Fruit fly (Drosophila melanogaster) whole organism, pupa: Measurements from ENCODE around the gene CG10513.

Source experiments
- CG10348 ChIP-seq: fragments of 200-800 bp; sonication (Bioruptor generic); IDR thresholded peaks from 2 replicates; pipeline ENCODE4 v1.3.6; 2022; ENCODE audit warnings: missing biosample characterization, missing genetic modification characterization
- CG12605 ChIP-seq: fragments of 200-800 bp; sonication (Bioruptor generic); IDR thresholded peaks from 2 replicates; pipeline ENCODE4 v1.3.6; 2022; ENCODE audit warnings: missing biosample characterization, missing genetic modification characterization
- CG13204 ChIP-seq: fragments of 200-800 bp; sonication (Bioruptor generic); optimal IDR thresholded peaks from 2 replicates; lab custom pipeline; 2018; ENCODE audit warnings: missing biosample characterization, mild to moderate bottlenecking, missing genetic modification characterization, moderate library complexity
- CG14655 ChIP-seq: fragments of 200-800 bp; sonication (Bioruptor generic); optimal IDR thresholded peaks from 3 replicates; lab custom pipeline; 2017; ENCODE audit warnings: mild to moderate bottlenecking, missing biosample characterization, missing genetic modification reagents, missing genetic modification characterization
- CG15710 ChIP-seq: fragments of 200-800 bp; sonication (Bioruptor generic); optimal IDR thresholded peaks from 2 replicates; lab custom pipeline; 2018; ENCODE audit warnings: missing biosample characterization, mild to moderate bottlenecking, missing genetic modification characterization, moderate library complexity
- CG17806 ChIP-seq: fragments of 200-800 bp; sonication (Bioruptor generic); optimal IDR thresholded peaks from 2 replicates; lab custom pipeline; 2018; ENCODE audit warnings: missing biosample characterization, mild to moderate bottlenecking, missing genetic modification characterization, moderate library complexity
- CG32121 ChIP-seq: fragments of 200-800 bp; sonication (Bioruptor generic); IDR thresholded peaks from 2 replicates; pipeline ENCODE4 v1.3.6; 2022; ENCODE audit warnings: missing biosample characterization, missing genetic modification characterization
- CG34367 ChIP-seq: fragments of 200-800 bp; sonication (Bioruptor generic); optimal IDR thresholded peaks from 2 replicates; lab custom pipeline; 2018; ENCODE audit warnings: missing biosample characterization, mild to moderate bottlenecking, missing genetic modification characterization
- CG8159 ChIP-seq: fragments of 200-800 bp; sonication (Bioruptor generic); optimal IDR thresholded peaks from 3 replicates; lab custom pipeline; 2018; ENCODE audit warnings: missing biosample characterization, mild to moderate bottlenecking, missing genetic modification characterization, moderate library complexity
- CG8301 ChIP-seq: fragments of 200-800 bp; sonication (Bioruptor generic); optimal IDR thresholded peaks from 2 replicates; lab custom pipeline; 2018; ENCODE audit warnings: missing biosample characterization, mild to moderate bottlenecking, missing genetic modification characterization
- CG9948 ChIP-seq: fragments of 200-800 bp; sonication (Bioruptor generic); optimal IDR thresholded peaks from 2 replicates; lab custom pipeline; 2018; ENCODE audit warnings: missing biosample characterization, mild to moderate bottlenecking, missing genetic modification characterization, moderate library complexity
- D1 ChIP-seq: fragments of 200-800 bp; sonication (Bioruptor generic); optimal IDR thresholded peaks from 2 replicates; lab custom pipeline; 2018; ENCODE audit warnings: missing biosample characterization, mild to moderate bottlenecking, missing genetic modification characterization, moderate library complexity
- EcR ChIP-seq: fragments of 200-800 bp; sonication (Bioruptor generic); optimal IDR thresholded peaks from 3 replicates; lab custom pipeline; 2019; ENCODE audit warnings: missing biosample characterization, missing genetic modification characterization, mild to moderate bottlenecking, moderate library complexity, missing genetic modification reagents
- Ets98B ChIP-seq: fragments of 200-800 bp; sonication (Bioruptor generic); IDR thresholded peaks from 2 replicates; pipeline ENCODE4 v1.3.6; 2022; ENCODE audit warnings: missing biosample characterization, missing genetic modification characterization
- Pif1A ChIP-seq: fragments of 200-800 bp; sonication (Bioruptor generic); optimal IDR thresholded peaks from 3 replicates; lab custom pipeline; 2016; ENCODE audit warnings: missing biosample characterization, missing genetic modification characterization
- Pif1B ChIP-seq: fragments of 200-800 bp; sonication (Bioruptor generic); optimal IDR thresholded peaks from 3 replicates; lab custom pipeline; 2016; ENCODE audit warnings: missing biosample characterization, missing genetic modification characterization
- Snoo ChIP-seq: fragments of 200-800 bp; sonication (Bioruptor generic); optimal IDR thresholded peaks from 3 replicates; lab custom pipeline; 2017; ENCODE audit warnings: missing biosample characterization, mild to moderate bottlenecking, missing genetic modification characterization, inconsistent platforms
- fd96Ca ChIP-seq: fragments of 200-800 bp; sonication (Bioruptor generic); IDR thresholded peaks from 3 replicates; pipeline ENCODE4 v1.3.6; 2022; ENCODE audit warnings: missing biosample characterization, missing genetic modification characterization
- gl ChIP-seq: fragments of 200-800 bp; sonication (Bioruptor generic); optimal IDR thresholded peaks from 2 replicates; lab custom pipeline; 2018; ENCODE audit warnings: missing biosample characterization, mild to moderate bottlenecking, missing genetic modification characterization
- rn ChIP-seq: fragments of 200-800 bp; sonication (Bioruptor generic); IDR thresholded peaks from 2 replicates; pipeline ENCODE4 v1.3.6; 2022; ENCODE audit warnings: missing biosample characterization, missing genetic modification characterization

Gene CG10513

dm6 chr3R:25292864-25293284 is 15.9 kb upstream of the CG10513 start, which contains the start of gene CG31098:
Gene CG31098 (minus strand): TSS chr3R:25292977.
- no peak for TF ChIP-seq CG9948
- TF ChIP-seq Pif1B (GFP tag; lab: Kevin White, UChicago) = peak; percentile 37
- no peak for TF ChIP-seq CG10348 (GFP tag; lab: Robert Waterston, UW)
- no peak for TF ChIP-seq CG17806 (tag; lab: Kevin White, UChicago)
- no peak for TF ChIP-seq CG12605 (GFP tag; lab: Robert Waterston, UW)
- peak; percentile 10 for TF ChIP-seq Pif1A
- TF ChIP-seq Snoo = no peak
- no peak for TF ChIP-seq EcR (GFP tag; lab: Kevin White, UChicago)
- TF ChIP-seq rn (GFP tag; lab: Robert Waterston, UW) = no peak
- TF ChIP-seq CG14655 (GFP tag; lab: Kevin White, UChicago) = no peak
- TF ChIP-seq CG8301 = no peak
- TF ChIP-seq fd96Ca (GFP tag; lab: Robert Waterston, UW) = no peak

- no peak for TF ChIP-seq CG9948
- no peak for TF ChIP-seq CG8159 (tag; lab: Kevin White, UChicago)
- TF ChIP-seq Ets98B (GFP tag; lab: Robert Waterston, UW) = no peak
- no peak for TF ChIP-seq gl (tag; lab: Kevin White, UChicago)
- TF ChIP-seq, all 21 proteins: peak for 0
Measured at dm6 chr3R:25289589-25289988, 12.6 kb upstream of the CG10513 start, which contains the start of gene CG11893. Gene CG11893 (plus strand): TSS chr3R:25289889.

DNA sequence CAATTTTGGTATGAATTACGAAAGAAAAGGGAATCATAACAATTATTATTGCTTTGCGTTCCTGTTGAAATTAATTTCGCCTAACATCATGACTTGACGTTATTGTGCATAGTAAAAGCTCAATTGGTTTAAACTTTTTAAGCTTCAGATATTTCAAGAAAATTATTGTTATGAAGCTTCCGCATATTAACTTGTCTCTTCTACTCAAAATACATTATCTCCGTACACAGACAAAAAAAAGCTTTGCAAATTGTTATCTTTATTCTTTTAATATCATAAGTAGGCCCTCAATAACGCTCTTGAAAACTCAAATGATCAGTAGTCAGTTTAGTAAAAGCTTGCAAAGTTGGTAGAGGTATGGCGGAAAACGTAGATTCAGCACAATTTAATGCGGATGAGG is 10.1 kb upstream of the CG10513 start, which contains the start of gene CG13658:
Gene CG13658, plus strand, starts transcription at position 347 of the 400 bp plus-strand sequence.
- TF ChIP-seq CG32121 (GFP tag; lab: Robert Waterston, UW) (no peak), CG14655 (GFP tag; lab: Kevin White, UChicago) (no peak), D1 (tag; lab: Kevin White, UChicago) (no peak), Pif1B (GFP tag; lab: Kevin White, UChicago) (no peak), CG12605 (GFP tag; lab: Robert Waterston, UW) (no peak), CG17806 (tag; lab: Kevin White, UChicago) (no peak), fd96Ca (GFP tag; lab: Robert Waterston, UW) (no peak), CG15710 (tag; lab: Kevin White, UChicago) (no peak), Pif1A (no peak)

dm6 chr3R:25285173-25285572 is 8.2 kb upstream of the CG10513 start, which contains the start of gene CG31104:
Gene CG31104 (plus strand): TSS chr3R:25285473.
- TF ChIP-seq D1 (tag; lab: Kevin White, UChicago) (no peak), Ets98B (GFP tag; lab: Robert Waterston, UW) (no peak), rn (GFP tag; lab: Robert Waterston, UW) (no peak), CG8159 (tag; lab: Kevin White, UChicago) (no peak), CG12605 (GFP tag; lab: Robert Waterston, UW) (no peak), fd96Ca (GFP tag; lab: Robert Waterston, UW) (no peak), Pif1B (GFP tag; lab: Kevin White, UChicago) (no peak), gl (tag; lab: Kevin White, UChicago) (no peak), Snoo (no peak), CG15710 (tag; lab: Kevin White, UChicago) (no peak), CG13204 (GFP tag; lab: Kevin White, UChicago) (no peak), EcR (GFP tag; lab: Kevin White, UChicago) (no peak), CG9948 (no peak), CG34367 (tag; lab: Kevin White, UChicago) (no peak)

DNA sequence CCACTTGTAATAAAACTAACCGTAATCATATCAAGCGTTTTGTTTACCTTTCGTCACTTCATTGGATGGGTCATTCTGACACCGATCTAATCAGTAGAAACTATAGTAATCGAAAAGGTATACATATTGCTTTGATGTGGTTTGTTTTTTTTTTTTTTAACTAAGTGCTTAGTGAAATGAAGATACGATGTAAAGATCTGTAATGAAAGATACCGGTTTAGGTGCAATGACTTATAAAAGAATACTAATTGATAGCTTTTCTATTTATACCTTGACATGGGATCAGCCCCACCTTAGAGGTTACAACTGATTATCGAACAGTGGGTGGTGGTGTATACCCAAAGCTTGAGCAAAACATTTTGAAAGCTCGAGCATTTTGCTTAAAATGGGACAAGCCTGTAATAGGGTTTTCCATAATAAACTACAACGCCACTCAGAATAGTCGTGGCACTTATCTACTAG is 6.2 kb upstream of the CG10513 start, which contains the start of gene CG31300:
Gene CG31300, plus strand, starts transcription at position 412 of the 462 bp plus-strand sequence.
- TF ChIP-seq CG9948 (no peak), fd96Ca (GFP tag; lab: Robert Waterston, UW) (no peak), rn (GFP tag; lab: Robert Waterston, UW) (no peak), CG10348 (GFP tag; lab: Robert Waterston, UW) (no peak), CG32121 (GFP tag; lab: Robert Waterston, UW) (no peak)

DNA sequence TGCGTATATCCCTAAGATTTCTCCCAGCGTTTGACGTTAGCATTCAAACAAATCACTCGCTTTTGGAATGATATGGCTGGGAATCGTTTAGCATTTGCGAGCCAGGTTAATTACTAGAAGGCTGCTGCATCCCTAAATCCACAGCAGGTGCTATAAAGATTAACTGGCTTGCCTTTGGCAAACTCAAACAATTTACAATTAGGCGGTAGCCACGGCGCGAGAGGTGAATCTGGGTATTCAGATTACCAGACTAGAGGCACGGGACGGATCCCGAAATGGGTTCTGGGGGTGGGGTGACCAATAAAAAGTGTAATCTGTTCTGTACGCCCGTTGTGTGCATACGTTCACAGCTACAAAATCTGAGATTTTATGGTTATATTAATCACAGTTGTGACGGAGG is 4.2 kb upstream of the CG10513 start, which contains the start of gene CG11892:
Gene CG11892, plus strand, starts transcription at position 384 of the 400 bp plus-strand sequence.
- TF ChIP-seq CG14655 (GFP tag; lab: Kevin White, UChicago) (no peak), Ets98B (GFP tag; lab: Robert Waterston, UW) (no peak), CG12605 (GFP tag; lab: Robert Waterston, UW) (no peak), Pif1B (GFP tag; lab: Kevin White, UChicago) (no peak), gl (tag; lab: Kevin White, UChicago) (no peak), CG10348 (GFP tag; lab: Robert Waterston, UW) (no peak), CG32121 (GFP tag; lab: Robert Waterston, UW) (no peak), D1 (tag; lab: Kevin White, UChicago) (no peak), CG8159 (tag; lab: Kevin White, UChicago) (no peak), Snoo (no peak), fd96Ca (GFP tag; lab: Robert Waterston, UW) (no peak), CG9948 (no peak)
- TF ChIP-seq, all 21 proteins: peak for 0
